Worm (Caenorhabditis elegans) whole organism, early embryonic: ENCODE measurements around the gene F10C1.9.
A peak's percentile ranks its signal among the peaks of the same experiment; 100 is the strongest.

Experiments
- ceh-13 ChIP-seq: fragments of 200-800 bp; sonication (Bioruptor generic); optimal IDR thresholded peaks from 2 replicates; lab custom pipeline; 2018; ENCODE audit warnings: mild to moderate bottlenecking, missing genetic modification characterization, missing compliant biosample characterization
- sea-1 ChIP-seq: fragments of 200-800 bp; sonication (Bioruptor generic); conservative IDR thresholded peaks from 2 replicates; pipeline ENCODE4 v1.3.6; 2022; ENCODE audit warnings: missing genetic modification characterization, missing compliant biosample characterization

- TF ChIP-seq sea-1 (GFP tag; lab: Robert Waterston, UW): no peak
- TF ChIP-seq ceh-13 (GFP tag; lab: Kevin White, UChicago): peak; percentile 38
Measured at ce11 chrII:5772547-5773142, 27.6 kb upstream of the F10C1.9 start.
